Fruit fly (Drosophila melanogaster) whole organism, adult: ENCODE results near the gene CG13135.

ENCODE experiments used
- CG11617 ChIP-seq: fragments of 200-800 bp; sonication (Bioruptor generic); optimal IDR thresholded peaks from 2 replicates; lab custom pipeline; 2017; ENCODE audit warnings: mild to moderate bottlenecking, missing biosample characterization, missing genetic modification reagents, missing genetic modification characterization
- CG12768 ChIP-seq: fragments of 200-800 bp; sonication (Bioruptor generic); optimal IDR thresholded peaks from 2 replicates; lab custom pipeline; 2017; ENCODE audit warnings: missing biosample characterization, missing genetic modification characterization, mild to moderate bottlenecking, moderate library complexity, missing genetic modification reagents
- CG14711 ChIP-seq: fragments of 200-800 bp; sonication (Bioruptor generic); optimal IDR thresholded peaks from 2 replicates; lab custom pipeline; 2018; ENCODE audit warnings: missing biosample characterization, mild to moderate bottlenecking, missing genetic modification characterization, moderate library complexity
- CG1620 ChIP-seq: fragments of 200-800 bp; sonication (Bioruptor generic); optimal IDR thresholded peaks from 2 replicates; lab custom pipeline; 2016; ENCODE audit warnings: missing biosample characterization, missing genetic modification characterization
- CG33017 ChIP-seq: fragments of 200-800 bp; sonication (Bioruptor generic); optimal IDR thresholded peaks from 2 replicates; lab custom pipeline; 2018; ENCODE audit warnings: missing biosample characterization, mild to moderate bottlenecking, missing genetic modification characterization, moderate library complexity
- CG5204 ChIP-seq: fragments of 200-800 bp; sonication (Bioruptor generic); optimal IDR thresholded peaks from 2 replicates; lab custom pipeline; 2016; ENCODE audit warnings: missing biosample characterization, missing genetic modification characterization
- CG7045 ChIP-seq: fragments of 200-800 bp; sonication (Bioruptor generic); optimal IDR thresholded peaks from 2 replicates; lab custom pipeline; 2017; ENCODE audit warnings: missing biosample characterization, mild to moderate bottlenecking, missing genetic modification characterization
- Crg-1 ChIP-seq: fragments of 200-800 bp; sonication (Bioruptor generic); optimal IDR thresholded peaks from 2 replicates; lab custom pipeline; 2016; ENCODE audit warnings: missing biosample characterization, missing genetic modification characterization
- Hr96 ChIP-seq: fragments of 200-800 bp; sonication (Bioruptor generic); optimal IDR thresholded peaks from 2 replicates; lab custom pipeline; 2016; ENCODE audit warnings: missing biosample characterization, missing genetic modification characterization
- Mnt ChIP-seq: fragments of 200-800 bp; sonication (Bioruptor generic); optimal IDR thresholded peaks from 2 replicates; lab custom pipeline; 2016; ENCODE audit warnings: missing biosample characterization, mild to moderate bottlenecking, missing genetic modification characterization
- cic ChIP-seq: fragments of 200-800 bp; sonication (Bioruptor generic); optimal IDR thresholded peaks from 2 replicates; lab custom pipeline; 2017; ENCODE audit warnings: missing biosample characterization, mild to moderate bottlenecking, missing genetic modification characterization, moderate library complexity
- kay ChIP-seq: fragments of 200-800 bp; sonication (Bioruptor generic); peaks from one replicate; lab custom pipeline; 2016; ENCODE audit warnings: missing biosample characterization, missing genetic modification characterization, borderline replicate concordance
- ovo ChIP-seq: fragments of 200-800 bp; sonication (Bioruptor generic); optimal IDR thresholded peaks from 2 replicates; lab custom pipeline; 2016; ENCODE audit warnings: missing biosample characterization, missing genetic modification characterization
- toe ChIP-seq: fragments of 200-800 bp; sonication (Bioruptor generic); optimal IDR thresholded peaks from 2 replicates; lab custom pipeline; 2016; ENCODE audit warnings: missing biosample characterization, missing genetic modification characterization

DNA sequence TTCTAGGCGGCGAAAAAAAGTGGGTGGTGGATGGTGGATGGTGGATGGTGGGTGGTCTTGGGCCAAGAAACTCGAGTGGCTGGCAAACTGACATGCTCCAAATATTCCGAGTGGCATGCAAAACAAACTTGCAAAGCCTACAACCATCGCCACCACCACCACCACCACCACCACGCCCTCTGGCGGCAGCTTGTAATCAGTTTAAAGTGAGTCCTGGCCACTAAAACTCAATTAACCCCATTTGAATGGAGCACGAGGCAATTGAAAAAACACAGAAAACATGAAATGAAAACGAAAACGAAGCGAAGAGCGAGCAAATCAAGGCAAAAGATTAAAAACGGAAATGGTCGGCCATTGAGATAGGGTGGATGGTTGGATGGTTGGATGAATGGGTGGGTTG is 1.4 kb upstream of the CG13135 start:
- TF ChIP-seq CG1620: no peak
- TF ChIP-seq Mnt: no peak
- no peak for TF ChIP-seq Crg-1
- TF ChIP-seq CG14711 (tag; lab: Kevin White, UChicago): no peak
- TF ChIP-seq cic (GFP tag; lab: Kevin White, UChicago): no peak
- TF ChIP-seq CG12768 (GFP tag; lab: Kevin White, UChicago): no peak
- TF ChIP-seq toe: no peak
- TF ChIP-seq CG33017 (tag; lab: Kevin White, UChicago): no peak
- no peak for TF ChIP-seq kay
- no peak for TF ChIP-seq CG11617 (GFP tag; lab: Kevin White, UChicago)
- no peak for TF ChIP-seq ovo
- TF ChIP-seq Hr96 (GFP tag; lab: Kevin White, UChicago): no peak
- TF ChIP-seq CG5204 (GFP tag; lab: Kevin White, UChicago): no peak
- no peak for TF ChIP-seq CG7045 (GFP tag; lab: Kevin White, UChicago)
